Fruit fly (Drosophila melanogaster) whole organism, adult: ENCODE results near the gene Hipk.

Experiments
- CG7045 ChIP-seq: fragments of 200-800 bp; sonication (Bioruptor generic); optimal IDR thresholded peaks from 2 replicates; lab custom pipeline; 2017; ENCODE audit warnings: missing biosample characterization, mild to moderate bottlenecking, missing genetic modification characterization
- ovo ChIP-seq: fragments of 200-800 bp; sonication (Bioruptor generic); optimal IDR thresholded peaks from 2 replicates; lab custom pipeline; 2016; ENCODE audit warnings: missing biosample characterization, missing genetic modification characterization

- TF ChIP-seq CG7045 (GFP tag; lab: Kevin White, UChicago) (no peak), ovo (GFP tag; lab: Kevin White, UChicago) (no peak)
Measured at dm6 chr3L:622357-622834, 79.5 kb downstream of the Hipk start.
